Fruit fly (Drosophila melanogaster): ENCODE measurements around the gene Nfs1.

Gene Nfs1

DNA sequence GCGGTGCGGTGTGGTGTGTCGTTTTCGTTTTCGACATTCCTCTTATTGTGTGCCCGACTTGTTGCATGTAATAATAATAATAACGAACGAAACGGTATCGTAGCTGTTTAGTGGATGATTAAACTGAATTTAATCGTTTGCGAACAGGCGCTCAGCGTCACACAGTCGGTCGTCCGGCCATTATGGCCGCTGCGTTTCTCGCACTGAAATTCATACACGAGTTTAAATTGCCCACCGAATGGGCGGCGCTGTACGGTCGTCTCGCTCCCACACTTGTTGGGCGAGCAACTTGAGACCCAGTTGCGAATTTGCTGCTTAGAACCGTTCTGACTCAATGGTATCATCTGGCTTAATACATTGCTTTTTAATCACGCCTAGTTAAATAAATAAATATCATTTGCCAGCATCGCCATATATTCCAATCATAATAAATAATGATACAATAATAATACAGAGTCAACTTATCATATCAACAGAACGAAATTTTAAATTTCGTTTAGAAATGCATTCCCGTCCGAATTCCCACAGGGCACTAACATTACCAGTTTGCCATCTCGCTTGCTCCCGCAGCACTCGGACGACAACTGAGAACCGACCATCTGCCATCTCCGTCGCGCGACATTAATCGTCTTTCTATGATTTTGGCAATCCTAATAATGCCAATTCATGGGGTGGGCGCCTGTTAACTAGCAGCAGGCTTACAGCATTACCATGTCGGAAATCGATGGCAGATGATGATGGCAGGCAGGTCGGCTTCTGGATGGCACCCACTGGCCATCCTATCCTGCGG, 11.6 kb downstream of the Nfs1 start (continued):
- TF ChIP-seq Antp (GFP tag; optimal IDR thresholded peaks at IDR 0.05), result peak; percentile 38
- TF ChIP-seq Xrp1 (GFP tag; IDR thresholded peaks at IDR 0.05), result no peak
- no peak for TF ChIP-seq Opbp (GFP tag; IDR thresholded peaks at IDR 0.05; ENCODE audit: partially characterized antibody)
- TF ChIP-seq gem (tag; optimal IDR thresholded peaks at IDR 0.05), result peak; percentile 96
- TF ChIP-seq Rx (GFP tag; IDR thresholded peaks at IDR 0.05), result no peak
- TF ChIP-seq Trl (optimal IDR thresholded peaks at IDR 0.05), result no peak
- peak; percentile 38 for TF ChIP-seq Trl (GFP tag; optimal IDR thresholded peaks at IDR 0.05)
- TF ChIP-seq Xbp1 (GFP tag; optimal IDR thresholded peaks at IDR 0.05), result peak; percentile 91
- TF ChIP-seq Optix (GFP tag; IDR thresholded peaks at IDR 0.05), result no peak
- no peak for TF ChIP-seq CG34376 (GFP tag; optimal IDR thresholded peaks at IDR 0.05)
- no peak for TF ChIP-seq CG11696 (GFP tag; IDR thresholded peaks at IDR 0.05)
- no peak for TF ChIP-seq Doc3 (GFP tag; IDR thresholded peaks at IDR 0.05; ENCODE audit: partially characterized antibody)
- peak; percentile 6 for TF ChIP-seq pzg (GFP tag; optimal IDR thresholded peaks at IDR 0.05)
- peak; percentile 93 for TF ChIP-seq nom (GFP tag; optimal IDR thresholded peaks at IDR 0.05)
- TF ChIP-seq CG16779 (GFP tag; IDR thresholded peaks at IDR 0.05), result no peak
- TF ChIP-seq CG9876 (GFP tag; optimal IDR thresholded peaks at IDR 0.05), result no peak
- peak; percentile 81 for TF ChIP-seq zfh2 (GFP tag; optimal IDR thresholded peaks at IDR 0.05)
- no peak for TF ChIP-seq klu (GFP tag; IDR thresholded peaks at IDR 0.05)
- TF ChIP-seq CG4617 (GFP tag; optimal IDR thresholded peaks at IDR 0.05; ENCODE audit: borderline replicate concordance), result peak; percentile 82
- TF ChIP-seq sug (tag; optimal IDR thresholded peaks at IDR 0.05), result peak; percentile 45
- peak; percentile 87 for TF ChIP-seq CG17385 (GFP tag; optimal IDR thresholded peaks at IDR 0.05)
- TF ChIP-seq Ets97D (GFP tag; optimal IDR thresholded peaks at IDR 0.05), result no peak
- peak in 1 of 2 experiments; percentile 26 for TF ChIP-seq Eip74EF (GFP tag; optimal IDR thresholded peaks at IDR 0.05)
- TF ChIP-seq oc (tag; optimal IDR thresholded peaks at IDR 0.05), result no peak
- TF ChIP-seq abd-A (tag; optimal IDR thresholded peaks at IDR 0.05), result peak; percentile 100
- TF ChIP-seq cad (GFP tag; optimal IDR thresholded peaks at IDR 0.05), result no peak
- TF ChIP-seq sd (tag; optimal IDR thresholded peaks at IDR 0.05), result peak; percentile 99
- peak; percentile 87 for TF ChIP-seq CG18476 (GFP tag; optimal IDR thresholded peaks at IDR 0.05)
- no peak for TF ChIP-seq Taf1 (GFP tag; IDR thresholded peaks at IDR 0.05)
- TF ChIP-seq Poxn (GFP tag; IDR thresholded peaks at IDR 0.05), result no peak
- no peak for TF ChIP-seq slbo (GFP tag; IDR thresholded peaks at IDR 0.05)
- TF ChIP-seq corto (GFP tag; optimal IDR thresholded peaks at IDR 0.05), result no peak
- TF ChIP-seq Nf-YB (GFP tag; optimal IDR thresholded peaks at IDR 0.05), result no peak
- no peak for TF ChIP-seq stwl (tag; optimal IDR thresholded peaks at IDR 0.05)
- no peak for TF ChIP-seq amos (GFP tag; IDR thresholded peaks at IDR 0.05; ENCODE audit: partially characterized antibody)
- peak; percentile 80 for TF ChIP-seq CG8388 (GFP tag; optimal IDR thresholded peaks at IDR 0.05)
- no peak for TF ChIP-seq CG11560 (tag; IDR thresholded peaks at IDR 0.05)
- TF ChIP-seq org-1 (GFP tag; optimal IDR thresholded peaks at IDR 0.05), result peak; percentile 92
- TF ChIP-seq C15 (GFP tag; IDR thresholded peaks at IDR 0.05), result no peak
- TF ChIP-seq Nf-YA (GFP tag; IDR thresholded peaks at IDR 0.05), result no peak
- TF ChIP-seq crc (GFP tag; optimal IDR thresholded peaks at IDR 0.05), result peak; percentile 70
- no peak for TF ChIP-seq CG8765 (GFP tag; IDR thresholded peaks at IDR 0.05)
- peak; percentile 85 for TF ChIP-seq CG9437 (GFP tag; optimal IDR thresholded peaks at IDR 0.05)
- peak; percentile 92 for TF ChIP-seq fd3F (GFP tag; optimal IDR thresholded peaks at IDR 0.05)
- TF ChIP-seq Six4 (GFP tag; optimal IDR thresholded peaks at IDR 0.05), result peak; percentile 79
- TF ChIP-seq sisA (GFP tag; IDR thresholded peaks at IDR 0.05), result no peak
- TF ChIP-seq zen2 (GFP tag; IDR thresholded peaks at IDR 0.05; ENCODE audit: partially characterized antibody), result no peak
- TF ChIP-seq Med (GFP tag), result peak; percentile 59
- TF ChIP-seq zf30C (GFP tag; optimal IDR thresholded peaks at IDR 0.05), result no peak
- no peak for TF ChIP-seq CG14050 (GFP tag; IDR thresholded peaks at IDR 0.05)

Measured in whole organism, embryonic.